Fruit fly (Drosophila melanogaster) whole organism: ENCODE results near the gene CG33253.

Experiments used
- Dll ChIP-seq: fragments of >200 bp; optimal IDR thresholded peaks from 2 replicates; lab custom pipeline; 2017
- pan ChIP-seq: fragments of >200 bp; optimal IDR thresholded peaks from 2 replicates; lab custom pipeline; 2017

dm6 chrX:19224580-19225303 is 41.5 kb downstream of the CG33253 start:
- TF ChIP-seq Dll (lab: Kevin White, UChicago) (no peak), pan (lab: Kevin White, UChicago) (no peak)
